Fruit fly (Drosophila melanogaster) whole organism, wandering third instar larva: Measurements from ENCODE around the gene strat.
A peak's percentile ranks its signal among the peaks of the same experiment; 100 is the strongest.

Experiments
- Abd-B ChIP-seq: fragments of >200 bp; optimal IDR thresholded peaks from 2 replicates; lab custom pipeline; 2017; ENCODE audit warnings: missing biosample characterization, missing genetic modification characterization
- CG32264 ChIP-seq: fragments of 200-800 bp; sonication (Bioruptor generic); optimal IDR thresholded peaks from 2 replicates; lab custom pipeline; 2016; ENCODE audit warnings: missing biosample characterization, missing genetic modification characterization
- CG9705 ChIP-seq: fragments of 200-800 bp; sonication (Bioruptor generic); optimal IDR thresholded peaks from 2 replicates; lab custom pipeline; 2018; ENCODE audit warnings: missing biosample characterization, mild to moderate bottlenecking, missing genetic modification characterization
- CrebA ChIP-seq: fragments of 200-800 bp; sonication (Bioruptor generic); optimal IDR thresholded peaks from 2 replicates; lab custom pipeline; 2016; ENCODE audit warnings: missing biosample characterization, mild to moderate bottlenecking, missing genetic modification characterization, borderline replicate concordance
- Dfd ChIP-seq: fragments of >200 bp; optimal IDR thresholded peaks from 2 replicates; lab custom pipeline; 2017; ENCODE audit warnings: missing biosample characterization, missing genetic modification characterization
- Dif ChIP-seq: fragments of 200-275, 200-300 bp; sonication (Bioruptor generic); optimal IDR thresholded peaks from 2 replicates; lab custom pipeline; 2018; ENCODE audit warnings: missing biosample characterization, missing genetic modification characterization; ENCODE audit not compliant: partially characterized antibody
- GATAd ChIP-seq: sonication (Bioruptor generic); optimal IDR thresholded peaks from 2 replicates; lab custom pipeline; 2016; ENCODE audit warnings: missing biosample characterization, missing genetic modification characterization
- HLH106 ChIP-seq: fragments of 200-800 bp; optimal IDR thresholded peaks from 3 replicates; lab custom pipeline; 2019; ENCODE audit warnings: missing biosample characterization, mild to moderate bottlenecking, missing genetic modification characterization, moderate library complexity
- Hnf4 ChIP-seq: fragments of 200-800 bp; sonication (Bioruptor generic); optimal IDR thresholded peaks from 2 replicates; lab custom pipeline; 2016; ENCODE audit warnings: missing biosample characterization, mild to moderate bottlenecking, missing genetic modification characterization
- Hr78 ChIP-seq: fragments of >200 bp; optimal IDR thresholded peaks from 2 replicates; lab custom pipeline; 2017; ENCODE audit warnings: missing biosample characterization, missing genetic modification characterization
- Hr83 ChIP-seq: fragments of 200-300 bp; sonication (Bioruptor generic); optimal IDR thresholded peaks from 2 replicates; lab custom pipeline; 2016; ENCODE audit warnings: missing biosample characterization, mild to moderate bottlenecking, missing genetic modification characterization, moderate library complexity; ENCODE audit not compliant: poor library complexity, severe bottlenecking
- Jra ChIP-seq: sonication (Bioruptor generic); optimal IDR thresholded peaks from 2 replicates; lab custom pipeline; 2016; ENCODE audit warnings: missing biosample characterization, missing genetic modification characterization
- Mio ChIP-seq: sonication (Bioruptor generic); optimal IDR thresholded peaks from 2 replicates; lab custom pipeline; 2016; ENCODE audit warnings: missing biosample characterization, missing genetic modification characterization
- Myc ChIP-seq: fragments of >200 bp; optimal IDR thresholded peaks from 2 replicates; lab custom pipeline; 2017
- N ChIP-seq: fragments of >200 bp; optimal IDR thresholded peaks from 2 replicates; lab custom pipeline; 2018; ENCODE audit warnings: missing biosample characterization, missing external identifiers, missing genetic modification characterization
- OdsH ChIP-seq: fragments of 200-800 bp; sonication (Bioruptor generic); optimal IDR thresholded peaks from 2 replicates; lab custom pipeline; 2016; ENCODE audit warnings: missing biosample characterization, mild to moderate bottlenecking, missing genetic modification characterization
- Rel ChIP-seq, 2 experiments: fragments of 200-800 bp; sonication (Bioruptor generic) in 1 of 2; optimal IDR thresholded peaks; 2 replicates in 1 of 2; 3 replicates in 1 of 2; lab custom pipeline; 2016 to 2019; ENCODE audit warnings: mild to moderate bottlenecking in 2 of 2, missing biosample characterization in 2 of 2, missing genetic modification characterization in 2 of 2, moderate library complexity in 1 of 2
- Sp1 ChIP-seq: fragments of 200-800 bp; sonication (Bioruptor generic); optimal IDR thresholded peaks from 3 replicates; lab custom pipeline; 2019; ENCODE audit warnings: missing biosample characterization, mild to moderate bottlenecking, missing genetic modification characterization, moderate library complexity
- Vsx2 ChIP-seq: fragments of 200-300, 225-300 bp; sonication (Bioruptor generic); optimal IDR thresholded peaks from 2 replicates; lab custom pipeline; 2018; ENCODE audit warnings: missing biosample characterization, missing genetic modification characterization; ENCODE audit not compliant: partially characterized antibody
- br ChIP-seq: fragments of 200-800 bp; sonication (Bioruptor generic); optimal IDR thresholded peaks from 2 replicates; lab custom pipeline; 2016; ENCODE audit warnings: missing biosample characterization, missing genetic modification characterization
- brk ChIP-seq: fragments of 200-800 bp; sonication (Bioruptor generic); optimal IDR thresholded peaks from 2 replicates; lab custom pipeline; 2016; ENCODE audit warnings: missing biosample characterization, mild to moderate bottlenecking, missing genetic modification characterization
- dl ChIP-seq, 2 experiments: fragments of 175-275, 200-275 bp in 1 of 2; fragments of 200-275 bp in 1 of 2; sonication (Bioruptor generic); optimal IDR thresholded peaks; lab custom pipeline; 2018; ENCODE audit warnings: mild to moderate bottlenecking in 2 of 2, missing biosample characterization in 2 of 2, missing genetic modification characterization in 2 of 2, moderate library complexity in 2 of 2; ENCODE audit not compliant: partially characterized antibody in 2 of 2, insufficient read depth in 1 of 2
- dmrt93B ChIP-seq: fragments of 200-800 bp; sonication (Bioruptor generic); optimal IDR thresholded peaks from 2 replicates; lab custom pipeline; 2018; ENCODE audit warnings: missing biosample characterization, mild to moderate bottlenecking, missing genetic modification characterization
- dsf ChIP-seq: sonication (Bioruptor generic); optimal IDR thresholded peaks from 2 replicates; lab custom pipeline; 2016; ENCODE audit warnings: missing biosample characterization, missing genetic modification characterization, borderline replicate concordance
- ey ChIP-seq: fragments of 200-800 bp; sonication (Bioruptor generic); optimal IDR thresholded peaks from 2 replicates; lab custom pipeline; 2016; ENCODE audit warnings: missing biosample characterization, missing genetic modification characterization
- foxo ChIP-seq, 2 experiments: fragments of 200-800 bp; sonication (Bioruptor generic); optimal IDR thresholded peaks; 2 replicates in 1 of 2; 3 replicates in 1 of 2; lab custom pipeline; 2016 to 2017; ENCODE audit warnings: missing biosample characterization in 2 of 2, missing genetic modification characterization in 2 of 2
- fru ChIP-seq: fragments of 200-800 bp; sonication (Bioruptor generic); optimal IDR thresholded peaks from 3 replicates; lab custom pipeline; 2016; ENCODE audit warnings: missing biosample characterization, mild to moderate bottlenecking, missing genetic modification characterization
- h ChIP-seq: fragments of 200-800 bp; sonication (Bioruptor generic); optimal IDR thresholded peaks from 3 replicates; lab custom pipeline; 2016; ENCODE audit warnings: missing biosample characterization, mild to moderate bottlenecking, missing genetic modification characterization
- jim ChIP-seq: fragments of 175-275, 200-325 bp; sonication (Bioruptor generic); optimal IDR thresholded peaks from 2 replicates; lab custom pipeline; 2016; ENCODE audit warnings: missing biosample characterization, mild to moderate bottlenecking, missing genetic modification characterization
- lola ChIP-seq: fragments of >200 bp; optimal IDR thresholded peaks from 2 replicates; lab custom pipeline; 2017; ENCODE audit warnings: missing biosample characterization, missing genetic modification characterization
- pan ChIP-seq: fragments of >200 bp; optimal IDR thresholded peaks from 2 replicates; lab custom pipeline; 2017
- psq ChIP-seq: fragments of 200-800 bp; sonication (Bioruptor generic); optimal IDR thresholded peaks from 3 replicates; lab custom pipeline; 2017; ENCODE audit warnings: missing biosample characterization, mild to moderate bottlenecking, missing genetic modification characterization, moderate library complexity
- rgr ChIP-seq: fragments of 200-800 bp; sonication (Bioruptor generic); optimal IDR thresholded peaks from 3 replicates; lab custom pipeline; 2016; ENCODE audit warnings: missing biosample characterization, mild to moderate bottlenecking, missing genetic modification characterization
- sage ChIP-seq: fragments of 200-800 bp; sonication (Bioruptor generic); optimal IDR thresholded peaks from 2 replicates; lab custom pipeline; 2016; ENCODE audit warnings: missing biosample characterization, mild to moderate bottlenecking, missing genetic modification characterization
- sv ChIP-seq: fragments of 200-800 bp; sonication (Bioruptor generic); optimal IDR thresholded peaks from 3 replicates; lab custom pipeline; 2016; ENCODE audit warnings: missing biosample characterization, missing genetic modification characterization
- tai ChIP-seq: sonication (Bioruptor generic); optimal IDR thresholded peaks from 2 replicates; lab custom pipeline; 2016; ENCODE audit warnings: missing biosample characterization, missing genetic modification characterization
- usp ChIP-seq: fragments of >200 bp; optimal IDR thresholded peaks from 2 replicates; lab custom pipeline; 2017; ENCODE audit warnings: missing biosample characterization, missing genetic modification characterization
- woc ChIP-seq: sonication (Bioruptor generic); optimal IDR thresholded peaks from 2 replicates; lab custom pipeline; 2016; ENCODE audit warnings: missing biosample characterization, mild to moderate bottlenecking, missing genetic modification characterization

strat gene

DNA sequence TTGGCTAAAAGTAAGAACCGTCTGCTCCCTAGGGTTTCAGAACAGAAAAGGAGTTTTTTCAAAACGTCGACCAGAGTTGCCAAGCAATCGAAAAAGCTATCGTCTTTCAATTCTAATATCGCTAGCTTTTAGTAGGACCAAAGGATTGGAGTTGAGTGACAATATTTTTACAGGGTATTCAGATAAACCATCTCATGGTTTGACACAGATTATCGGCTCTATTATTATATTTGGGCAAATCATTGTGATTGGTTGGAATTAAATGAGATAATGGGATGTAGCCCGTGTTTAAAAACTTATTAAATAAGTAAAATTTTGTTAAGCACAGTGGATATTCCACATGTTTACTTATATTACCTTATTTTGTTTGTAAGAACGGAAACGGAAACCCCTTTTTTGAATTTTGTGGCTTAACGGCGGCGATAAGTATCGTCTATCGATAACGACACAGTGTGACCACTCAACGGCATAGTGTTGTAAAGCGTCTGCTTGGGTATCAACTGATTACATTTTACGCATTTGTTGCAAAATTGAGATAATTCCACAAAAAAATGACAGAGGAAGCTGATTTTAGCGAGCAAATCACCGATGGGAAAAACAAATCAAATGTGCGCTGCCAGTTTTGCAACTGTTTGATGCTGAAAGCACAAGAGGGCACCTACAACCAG, at the start of gene strat, which contains the start of gene mtsh:
TSS of gene strat (plus strand) at position 471 of the 668 bp plus-strand sequence.
TSS of gene mtsh (minus strand) at position 51 of the 668 bp plus-strand sequence.
- TF ChIP-seq br (GFP tag; lab: Kevin White, UChicago) (no peak), Hr78 (GFP tag; lab: Kevin White, UChicago) (no peak), foxo (GFP tag; optimal IDR thresholded peaks at IDR 0.05; lab: Kevin White, UChicago) (peak in 1 of 2 experiments; percentile 64), GATAd (GFP tag; lab: Kevin White, UChicago) (no peak), woc (GFP tag; lab: Kevin White, UChicago) (no peak), h (no peak), CG32264 (no peak), dl (GFP tag; optimal IDR thresholded peaks at IDR 0.05; lab: Kevin White, UChicago; ENCODE audit: insufficient read depth in 1 of 2, partially characterized antibody in 2 of 2) (no peak), Jra (GFP tag; lab: Kevin White, UChicago) (no peak), usp (no peak), Dif (GFP tag; lab: Kevin White, UChicago) (no peak), Myc (lab: Kevin White, UChicago) (no peak), Sp1 (peak; percentile 57), tai (GFP tag; lab: Kevin White, UChicago) (no peak), fru (no peak), jim (GFP tag; lab: Kevin White, UChicago) (no peak), Hnf4 (GFP tag; lab: Kevin White, UChicago) (no peak), sv (GFP tag; lab: Kevin White, UChicago) (no peak), dsf (GFP tag; lab: Kevin White, UChicago) (no peak), Abd-B (no peak), ey (GFP tag; lab: Kevin White, UChicago) (peak; percentile 11), lola (no peak), HLH106 (tag; lab: Kevin White, UChicago) (no peak), CG9705 (GFP tag; lab: Kevin White, UChicago) (peak; percentile 78), Mio (GFP tag; lab: Kevin White, UChicago) (no peak), psq (GFP tag; lab: Kevin White, UChicago) (peak; percentile 42), Dfd (GFP tag; lab: Kevin White, UChicago) (no peak), sage (GFP tag; lab: Kevin White, UChicago) (no peak), brk (GFP tag; lab: Kevin White, UChicago) (no peak), rgr (GFP tag; lab: Kevin White, UChicago) (peak; percentile 63), Vsx2 (no peak), N (no peak), CrebA (GFP tag; lab: Kevin White, UChicago) (no peak), Hr83 (GFP tag; lab: Kevin White, UChicago) (peak; percentile 53), Rel (GFP tag; optimal IDR thresholded peaks at IDR 0.05; lab: Kevin White, UChicago) (no peak), Rel (tag; optimal IDR thresholded peaks at IDR 0.05; lab: Kevin White, UChicago) (no peak), OdsH (GFP tag; lab: Kevin White, UChicago) (peak; percentile 52), dmrt93B (GFP tag; lab: Kevin White, UChicago) (peak; percentile 33), pan (lab: Kevin White, UChicago) (no peak)

DNA sequence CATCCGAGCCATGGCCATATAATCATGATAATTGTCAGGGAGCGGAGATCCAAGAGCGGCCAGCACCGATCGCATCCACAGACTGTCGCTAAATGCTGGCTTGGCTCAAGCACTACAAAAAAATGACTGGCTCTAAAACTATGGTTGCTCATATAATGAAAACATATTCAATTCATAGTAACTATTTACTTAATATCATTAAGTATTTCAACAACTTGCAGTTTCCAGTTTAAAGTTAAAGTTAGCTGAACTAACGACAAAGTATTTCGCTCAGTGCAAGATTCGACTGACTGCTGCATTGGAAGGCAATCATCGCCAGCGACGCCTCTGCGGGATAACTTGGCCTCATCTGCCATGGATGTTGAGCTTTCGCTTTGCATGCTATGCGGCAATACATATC, 49.2 kb upstream of the strat start:
- TF ChIP-seq sv (GFP tag; lab: Kevin White, UChicago) (no peak), Jra (GFP tag; lab: Kevin White, UChicago) (no peak), Hr78 (GFP tag; lab: Kevin White, UChicago) (no peak), jim (GFP tag; lab: Kevin White, UChicago) (no peak), Hnf4 (GFP tag; lab: Kevin White, UChicago) (no peak), OdsH (GFP tag; lab: Kevin White, UChicago) (peak; percentile 0), fru (peak; percentile 11), woc (GFP tag; lab: Kevin White, UChicago) (no peak), Vsx2 (no peak), foxo (GFP tag; optimal IDR thresholded peaks at IDR 0.05; lab: Kevin White, UChicago) (peak in 1 of 2 experiments; percentile 35), ey (GFP tag; lab: Kevin White, UChicago) (peak; percentile 16), dsf (GFP tag; lab: Kevin White, UChicago) (no peak), rgr (GFP tag; lab: Kevin White, UChicago) (peak; percentile 6), usp (no peak), br (GFP tag; lab: Kevin White, UChicago) (peak; percentile 33), brk (GFP tag; lab: Kevin White, UChicago) (no peak), Mio (GFP tag; lab: Kevin White, UChicago) (no peak), psq (GFP tag; lab: Kevin White, UChicago) (peak; percentile 1), h (peak; percentile 16)
